Worm (Caenorhabditis elegans): ENCODE results near the gene srh-193.

DNA sequence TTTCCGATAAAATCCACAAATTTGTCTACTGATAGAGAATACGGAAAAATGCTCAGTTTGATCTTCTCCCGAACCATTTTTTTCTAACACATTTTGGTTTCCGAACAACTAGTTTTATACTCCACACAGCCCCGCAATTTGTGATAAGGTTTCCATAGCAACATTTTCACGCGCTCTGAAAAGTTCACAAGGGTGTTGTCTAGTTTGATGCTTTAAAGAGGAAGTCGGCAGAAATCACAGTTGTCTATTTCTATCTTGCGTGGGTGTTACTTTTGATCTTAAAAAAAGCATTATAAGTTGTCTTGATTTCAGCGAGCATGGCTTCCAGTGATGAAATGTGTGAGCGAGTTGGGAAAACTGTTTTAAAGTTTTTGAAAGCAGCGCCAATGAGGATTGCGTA, 9.7 kb upstream of the srh-193 start, which contains the start of gene ZC132.3:
- TF ChIP-seq unc-39 (tag; optimal IDR thresholded peaks at IDR 0.05) = no peak
- no peak for TF ChIP-seq ceh-82 (tag; optimal IDR thresholded peaks at IDR 0.05)
- no peak for TF ChIP-seq tbx-2 (tag; optimal IDR thresholded peaks at IDR 0.05)
- TF ChIP-seq lin-15B (tag; optimal IDR thresholded peaks at IDR 0.05) = no peak
- TF ChIP-seq ztf-11 (tag; optimal IDR thresholded peaks at IDR 0.05) = no peak
- TF ChIP-seq nhr-76 (tag; optimal IDR thresholded peaks at IDR 0.05) = no peak
- TF ChIP-seq mdl-1 (tag; optimal IDR thresholded peaks at IDR 0.05) = no peak
- TF ChIP-seq snpc-4 (tag; optimal IDR thresholded peaks at IDR 0.05) = no peak
- no peak for TF ChIP-seq nhr-25 (tag; optimal IDR thresholded peaks at IDR 0.05)
- no peak for TF ChIP-seq fos-1 (tag; optimal IDR thresholded peaks at IDR 0.05)
- TF ChIP-seq nhr-11 (tag; optimal IDR thresholded peaks at IDR 0.05) = no peak
- no peak for TF ChIP-seq ztf-4 (tag; optimal IDR thresholded peaks at IDR 0.05)
- TF ChIP-seq elt-3 (tag; optimal IDR thresholded peaks at IDR 0.05) = no peak
- no peak for TF ChIP-seq ama-1 (optimal IDR thresholded peaks at IDR 0.05)
